Fruit fly (Drosophila melanogaster) whole organism, embryonic: ENCODE data around the gene CycE.
A peak's percentile ranks its signal among the peaks of the same experiment; 100 is the strongest.

ENCODE experiments used
- ATbp ChIP-seq: fragments of 200-800 bp; sonication (Bioruptor generic); optimal IDR thresholded peaks from 2 replicates; lab custom pipeline; 2017; ENCODE audit warnings: missing biosample characterization, mild to moderate bottlenecking, missing genetic modification characterization, missing genetic modification reagents
- B-H1 ChIP-seq: fragments of 200-800 bp; sonication (Bioruptor generic); IDR thresholded peaks from 3 replicates; pipeline ENCODE4 v1.3.6; 2022; ENCODE audit warnings: missing biosample characterization, missing genetic modification characterization
- CG10274 ChIP-seq: fragments of 200-800 bp; sonication (Bioruptor generic); optimal IDR thresholded peaks from 3 replicates; lab custom pipeline; 2017; ENCODE audit warnings: missing biosample characterization, mild to moderate bottlenecking, missing genetic modification characterization
- CG10543 ChIP-seq: fragments of 200-800 bp; sonication (Bioruptor generic); optimal IDR thresholded peaks from 3 replicates; lab custom pipeline; 2017; ENCODE audit warnings: missing biosample characterization, mild to moderate bottlenecking, missing genetic modification characterization, moderate library complexity
- CG11723 ChIP-seq: fragments of 200-800 bp; sonication (Bioruptor generic); optimal IDR thresholded peaks from 2 replicates; lab custom pipeline; 2017; ENCODE audit warnings: missing biosample characterization, mild to moderate bottlenecking, missing genetic modification characterization
- CG12299 ChIP-seq: fragments of 200-800 bp; sonication (Bioruptor generic); optimal IDR thresholded peaks from 2 replicates; lab custom pipeline; 2018; ENCODE audit warnings: missing biosample characterization, mild to moderate bottlenecking, missing genetic modification characterization
- CG16779 ChIP-seq: fragments of 200-800 bp; sonication (Bioruptor generic); IDR thresholded peaks from 2 replicates; pipeline ENCODE4 v1.3.6; 2022; ENCODE audit warnings: missing biosample characterization, missing genetic modification characterization
- CG16863 ChIP-seq: fragments of 200-800 bp; sonication (Bioruptor generic); optimal IDR thresholded peaks from 3 replicates; lab custom pipeline; 2016; ENCODE audit warnings: missing biosample characterization, missing genetic modification characterization
- CG17361 ChIP-seq: fragments of 200-800 bp; sonication (Bioruptor generic); IDR thresholded peaks from 3 replicates; pipeline ENCODE4 v1.3.6; 2022; ENCODE audit warnings: missing biosample characterization, missing genetic modification characterization
- CG17568 ChIP-seq: fragments of 200-800 bp; sonication (Bioruptor generic); optimal IDR thresholded peaks from 2 replicates; lab custom pipeline; 2018; ENCODE audit warnings: missing biosample characterization, mild to moderate bottlenecking, missing genetic modification characterization, moderate library complexity
- CG30403 ChIP-seq: fragments of 200-800 bp; sonication (Bioruptor generic); optimal IDR thresholded peaks from 3 replicates; lab custom pipeline; 2016; ENCODE audit warnings: missing biosample characterization, missing genetic modification characterization
- CG3065 ChIP-seq: fragments of 200-800 bp; sonication (Bioruptor generic); optimal IDR thresholded peaks from 2 replicates; lab custom pipeline; 2016; ENCODE audit warnings: missing biosample characterization, missing genetic modification characterization
- CG31388 ChIP-seq: fragments of 200-800 bp; sonication (Bioruptor generic); optimal IDR thresholded peaks from 2 replicates; lab custom pipeline; 2016; ENCODE audit warnings: missing biosample characterization, missing genetic modification characterization
- CG32767 ChIP-seq: fragments of 200-800 bp; sonication (Bioruptor generic); IDR thresholded peaks from 2 replicates; pipeline ENCODE4 v1.3.6; 2022; ENCODE audit warnings: missing biosample characterization, missing genetic modification characterization
- CG34224 ChIP-seq: fragments of 200-800 bp; sonication (Bioruptor generic); IDR thresholded peaks from 3 replicates; pipeline ENCODE4 v1.3.6; 2022; ENCODE audit warnings: missing biosample characterization, missing genetic modification characterization; ENCODE audit not compliant: partially characterized antibody
- CG4282 ChIP-seq: fragments of 200-800 bp; sonication (Bioruptor generic); optimal IDR thresholded peaks from 2 replicates; lab custom pipeline; 2016; ENCODE audit warnings: missing biosample characterization, missing genetic modification characterization
- CG7372 ChIP-seq: fragments of 200-800 bp; sonication (Bioruptor generic); IDR thresholded peaks from 2 replicates; pipeline ENCODE4 v1.3.6; 2022; ENCODE audit warnings: missing biosample characterization, missing genetic modification characterization
- CkIIα-i1 ChIP-seq: fragments of 200-800 bp; sonication (Bioruptor generic); IDR thresholded peaks from 2 replicates; pipeline ENCODE4 v1.3.6; 2022; ENCODE audit warnings: missing biosample characterization, missing genetic modification characterization
- D19A ChIP-seq: fragments of 200-800 bp; optimal IDR thresholded peaks from 3 replicates; lab custom pipeline; 2019; ENCODE audit warnings: missing biosample characterization, mild to moderate bottlenecking, missing genetic modification characterization, moderate library complexity
- Dbx ChIP-seq: fragments of 200-800 bp; sonication (Bioruptor generic); IDR thresholded peaks from 3 replicates; pipeline ENCODE4 v1.3.6; 2022; ENCODE audit warnings: missing biosample characterization, missing genetic modification characterization
- Dll ChIP-seq: fragments of 200-800 bp; sonication (Bioruptor generic); IDR thresholded peaks from 4 replicates; pipeline ENCODE4 v1.3.6; 2022; ENCODE audit warnings: missing biosample characterization, missing genetic modification characterization; ENCODE audit not compliant: partially characterized antibody
- Ets65A ChIP-seq: fragments of 200-800 bp; sonication (Bioruptor generic); peaks from one replicate; lab custom pipeline; 2016; ENCODE audit warnings: missing biosample characterization, missing genetic modification characterization
- Ets97D ChIP-seq: fragments of 200-800 bp; sonication (Bioruptor generic); optimal IDR thresholded peaks from 3 replicates; lab custom pipeline; 2016; ENCODE audit warnings: missing biosample characterization, missing genetic modification characterization
- GATAe ChIP-seq: fragments of 200-800 bp; sonication (Bioruptor generic); conservative IDR thresholded peaks from 2 replicates; pipeline ENCODE4 v1.3.6; 2022; ENCODE audit warnings: missing biosample characterization, missing genetic modification characterization
- Gsc ChIP-seq: fragments of 200-800 bp; sonication (Bioruptor generic); IDR thresholded peaks from 2 replicates; pipeline ENCODE4 v1.3.6; 2022; ENCODE audit warnings: missing biosample characterization, missing genetic modification characterization
- Hmx ChIP-seq: fragments of 200-800 bp; sonication (Bioruptor generic); optimal IDR thresholded peaks from 2 replicates; lab custom pipeline; 2016; ENCODE audit warnings: missing biosample characterization, missing genetic modification characterization
- Hr78 ChIP-seq, 2 experiments: fragments of 200-800 bp in 1 of 2; fragments of >200 bp in 1 of 2; sonication (Bioruptor generic) in 1 of 2; optimal IDR thresholded peaks; 2 replicates each; lab custom pipeline; 2017 to 2019; ENCODE audit warnings: missing biosample characterization in 2 of 2, missing genetic modification characterization in 2 of 2, mild to moderate bottlenecking in 1 of 2, moderate library complexity in 1 of 2
- Med ChIP-seq: fragments of 200-800 bp; sonication (Bioruptor generic); peaks from one replicate; lab custom pipeline; 2016; ENCODE audit warnings: missing biosample characterization, missing genetic modification characterization, mild to moderate bottlenecking, inconsistent platforms, moderate library complexity
- Myb ChIP-seq: fragments of 200-800 bp; sonication (Bioruptor generic); optimal IDR thresholded peaks from 2 replicates; lab custom pipeline; 2016; ENCODE audit warnings: missing biosample characterization, missing genetic modification characterization
- NFAT ChIP-seq: fragments of 200-800 bp; sonication (Bioruptor generic); IDR thresholded peaks from 2 replicates; pipeline ENCODE4 v1.3.6; 2022; ENCODE audit warnings: missing biosample characterization, missing genetic modification characterization
- NfI ChIP-seq: fragments of 200-800 bp; sonication (Bioruptor generic); optimal IDR thresholded peaks from 3 replicates; lab custom pipeline; 2018; ENCODE audit warnings: missing biosample characterization, mild to moderate bottlenecking, missing genetic modification characterization, moderate library complexity
- Oli ChIP-seq: fragments of 200-800 bp; sonication (Bioruptor generic); optimal IDR thresholded peaks from 2 replicates; lab custom pipeline; 2018; ENCODE audit warnings: missing biosample characterization, mild to moderate bottlenecking, missing genetic modification characterization, moderate library complexity
- Pdp1 ChIP-seq, 2 experiments: fragments of 200-800 bp; sonication (Bioruptor generic); optimal IDR thresholded peaks; 3 replicates each; lab custom pipeline; 2016; ENCODE audit warnings: missing biosample characterization in 2 of 2, missing genetic modification characterization in 2 of 2, mild to moderate bottlenecking in 1 of 2, moderate library complexity in 1 of 2
- YL-1 ChIP-seq: fragments of 200-800 bp; sonication (Bioruptor generic); optimal IDR thresholded peaks from 3 replicates; lab custom pipeline; 2017; ENCODE audit warnings: missing biosample characterization, mild to moderate bottlenecking, missing genetic modification characterization
- az2 ChIP-seq: fragments of 200-800 bp; sonication (Bioruptor generic); optimal IDR thresholded peaks from 3 replicates; lab custom pipeline; 2016; ENCODE audit warnings: missing biosample characterization, missing genetic modification characterization
- croc ChIP-seq: fragments of 200-800 bp; sonication (Bioruptor generic); conservative IDR thresholded peaks from 3 replicates; pipeline ENCODE4 v1.3.6; 2022; ENCODE audit warnings: missing biosample characterization, missing genetic modification characterization
- disco-r ChIP-seq: fragments of 200-800 bp; sonication (Bioruptor generic); optimal IDR thresholded peaks from 2 replicates; lab custom pipeline; 2016; ENCODE audit warnings: missing biosample characterization, missing genetic modification characterization
- dmrt99B ChIP-seq: fragments of 200-800 bp; sonication (Bioruptor generic); optimal IDR thresholded peaks from 2 replicates; lab custom pipeline; 2018; ENCODE audit warnings: missing biosample characterization, mild to moderate bottlenecking, missing genetic modification characterization, moderate library complexity
- en ChIP-seq: fragments of 200-800 bp; sonication (Bioruptor generic); optimal IDR thresholded peaks from 2 replicates; lab custom pipeline; 2016; ENCODE audit warnings: missing biosample characterization, missing genetic modification characterization
- esg ChIP-seq: fragments of 200-800 bp; sonication (Bioruptor generic); conservative IDR thresholded peaks from 2 replicates; pipeline ENCODE4 v1.3.6; 2022; ENCODE audit warnings: missing biosample characterization, missing genetic modification characterization
- eve ChIP-seq, 2 experiments: fragments of >200 bp; optimal IDR thresholded peaks; 2 replicates each; lab custom pipeline; 2017; ENCODE audit warnings: missing biosample characterization in 2 of 2, missing genetic modification characterization in 2 of 2
- fru ChIP-seq: fragments of >200 bp; optimal IDR thresholded peaks from 2 replicates; lab custom pipeline; 2017
- grn ChIP-seq: fragments of 200-800 bp; sonication (Bioruptor generic); optimal IDR thresholded peaks from 3 replicates; lab custom pipeline; 2017; ENCODE audit warnings: missing biosample characterization, missing genetic modification characterization
- insv ChIP-seq, 2 experiments: fragments of 200-800 bp; sonication (Bioruptor generic); optimal IDR thresholded peaks; 3 replicates each; lab custom pipeline; 2016 to 2018; ENCODE audit warnings: missing biosample characterization in 2 of 2, missing genetic modification characterization in 2 of 2
- kah ChIP-seq: fragments of 200-800 bp; sonication (Bioruptor generic); optimal IDR thresholded peaks from 2 replicates; lab custom pipeline; 2018; ENCODE audit warnings: missing biosample characterization, mild to moderate bottlenecking, missing genetic modification characterization
- kay ChIP-seq: fragments of 200-800 bp; sonication (Bioruptor generic); optimal IDR thresholded peaks from 2 replicates; lab custom pipeline; 2016; ENCODE audit warnings: missing biosample characterization, missing genetic modification characterization
- scrt ChIP-seq: fragments of 200-800 bp; sonication (Bioruptor generic); optimal IDR thresholded peaks from 2 replicates; lab custom pipeline; 2018; ENCODE audit warnings: missing biosample characterization, mild to moderate bottlenecking, missing genetic modification characterization, moderate library complexity
- slbo ChIP-seq: fragments of 200-800 bp; sonication (Bioruptor generic); IDR thresholded peaks from 2 replicates; pipeline ENCODE4 v1.3.6; 2022; ENCODE audit warnings: missing biosample characterization, missing genetic modification characterization
- sug ChIP-seq: fragments of 200-800 bp; optimal IDR thresholded peaks from 2 replicates; lab custom pipeline; 2019; ENCODE audit warnings: missing biosample characterization, mild to moderate bottlenecking, missing genetic modification characterization, moderate library complexity

The CycE gene

DNA sequence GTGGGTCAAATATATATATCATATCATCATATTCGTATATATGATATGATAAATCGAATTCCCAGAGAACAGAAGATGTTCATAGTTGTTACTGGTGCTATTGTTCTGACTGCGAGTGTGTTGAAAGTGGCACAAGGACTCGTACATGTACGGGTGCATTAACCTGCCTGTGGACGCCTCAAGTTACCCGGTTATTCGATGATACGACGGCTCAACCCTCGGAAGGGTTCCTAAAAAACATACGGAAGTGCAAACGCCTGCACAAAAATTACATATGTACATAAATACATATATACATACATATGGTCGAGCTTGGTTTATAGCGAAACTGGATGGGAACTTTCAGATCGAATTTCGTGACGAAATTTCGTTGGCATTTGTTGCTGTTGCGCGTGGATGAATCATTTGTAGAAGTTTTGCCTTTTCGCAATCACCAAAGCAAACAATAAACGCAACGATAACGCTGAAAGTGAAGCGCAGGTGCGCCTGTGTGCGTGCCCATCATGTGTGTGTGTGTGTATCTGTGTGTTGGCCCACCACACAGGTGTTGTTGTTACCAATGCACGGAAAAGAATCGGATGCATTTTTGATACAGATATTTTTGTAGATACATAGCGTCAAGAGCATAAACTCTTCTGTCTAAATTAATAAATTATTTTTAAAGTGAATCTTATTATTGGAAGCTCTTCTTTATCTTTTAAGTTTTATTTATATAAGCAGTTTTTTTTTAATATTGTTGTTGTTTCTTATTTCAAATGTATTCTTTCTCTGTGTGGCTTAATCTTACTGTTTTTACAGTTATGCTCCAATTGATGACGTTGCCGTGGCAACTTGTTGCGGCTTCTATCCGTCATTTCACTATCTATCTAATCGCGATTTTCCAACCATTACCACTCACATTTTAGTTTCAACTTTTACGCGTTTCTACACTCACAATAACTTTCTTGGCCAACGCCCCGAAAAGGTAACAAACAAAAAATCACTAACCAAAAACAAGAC lies 13.8 kb upstream of the CycE start (continued):
- no peak for TF ChIP-seq Ets97D
- no peak for TF ChIP-seq CkIIα-i1 (GFP tag; lab: Robert Waterston, UW)
- TF ChIP-seq CG10274 (GFP tag; lab: Kevin White, UChicago), result no peak
- TF ChIP-seq D19A (tag; lab: Kevin White, UChicago), result peak; percentile 74
- peak; percentile 56 for TF ChIP-seq CG11723 (GFP tag; lab: Kevin White, UChicago)
- peak; percentile 70 for TF ChIP-seq CG7372 (GFP tag; lab: Robert Waterston, UW)
- TF ChIP-seq CG17568, result no peak
- peak; percentile 80 for TF ChIP-seq esg (GFP tag; lab: Robert Waterston, UW)
- no peak for TF ChIP-seq Dll (GFP tag; lab: Robert Waterston, UW)
- no peak for TF ChIP-seq Gsc
- peak; percentile 5 for TF ChIP-seq CG10543
- peak; percentile 75 for TF ChIP-seq B-H1 (GFP tag; lab: Robert Waterston, UW)
- TF ChIP-seq Ets65A (GFP tag; lab: Kevin White, UChicago), result peak; percentile 88
- TF ChIP-seq YL-1 (GFP tag; lab: Kevin White, UChicago), result peak; percentile 43
- peak; percentile 86 for TF ChIP-seq CG32767 (GFP tag; lab: Robert Waterston, UW)
- TF ChIP-seq Myb (GFP tag; lab: Kevin White, UChicago), result no peak
- TF ChIP-seq insv (GFP tag; optimal IDR thresholded peaks at IDR 0.05; lab: Kevin White, UChicago), result no peak
- peak; percentile 79 for TF ChIP-seq Oli (tag; lab: Kevin White, UChicago)
- no peak for TF ChIP-seq Hr78 (GFP tag; optimal IDR thresholded peaks at IDR 0.05; lab: Kevin White, UChicago)
- TF ChIP-seq eve (GFP tag; optimal IDR thresholded peaks at IDR 0.05; lab: Kevin White, UChicago), result no peak
- TF ChIP-seq NfI, result peak; percentile 44
- TF ChIP-seq CG4282, result no peak
- TF ChIP-seq disco-r (GFP tag; lab: Kevin White, UChicago), result no peak
- TF ChIP-seq sug (tag; lab: Kevin White, UChicago), result no peak
- peak; percentile 51; the same call in 1 of the 3 replicates for TF ChIP-seq Dbx
- TF ChIP-seq dmrt99B (tag; lab: Kevin White, UChicago), result peak; percentile 84
- peak; percentile 17 for TF ChIP-seq CG12299 (tag; lab: Kevin White, UChicago)
- TF ChIP-seq grn, result peak; percentile 1
- peak; percentile 70 for TF ChIP-seq CG30403 (GFP tag; lab: Kevin White, UChicago)
- peak; percentile 69 for TF ChIP-seq ATbp (GFP tag; lab: Kevin White, UChicago)
- peak; percentile 76 for TF ChIP-seq Med
- no peak for TF ChIP-seq fru
- TF ChIP-seq az2, result peak; percentile 66
- TF ChIP-seq Pdp1 (GFP tag; optimal IDR thresholded peaks at IDR 0.05; lab: Kevin White, UChicago), result peak in 1 of 2 experiments; percentile 55
- no peak for TF ChIP-seq CG34224 (GFP tag; lab: Robert Waterston, UW)
- no peak for TF ChIP-seq en (GFP tag; lab: Kevin White, UChicago)
- TF ChIP-seq GATAe, result no peak; the same call in 1 of the 2 replicates
- TF ChIP-seq CG16779 (GFP tag; lab: Robert Waterston, UW), result no peak
- no peak for TF ChIP-seq CG16863 (GFP tag; lab: Kevin White, UChicago)
- peak; percentile 89 for TF ChIP-seq CG17361 (GFP tag; lab: Robert Waterston, UW)
- no peak for TF ChIP-seq NFAT (GFP tag; lab: Robert Waterston, UW)
- TF ChIP-seq scrt (GFP tag; lab: Kevin White, UChicago), result no peak
- TF ChIP-seq croc (GFP tag; lab: Robert Waterston, UW), result peak; percentile 62
- no peak for TF ChIP-seq Hmx (GFP tag; lab: Kevin White, UChicago)
- TF ChIP-seq kay, result peak; percentile 37
- peak; percentile 22 for TF ChIP-seq CG31388 (GFP tag; lab: Kevin White, UChicago)
- peak; percentile 62 for TF ChIP-seq slbo (GFP tag; lab: Robert Waterston, UW)
- TF ChIP-seq kah, result peak; percentile 47
- TF ChIP-seq CG3065, result peak; percentile 19
